Fruit fly (Drosophila melanogaster) whole organism, embryonic: Measurements from ENCODE around the gene CG17944.

Experiments used
- Abd-B ChIP-seq: fragments of 200-800 bp; sonication (Bioruptor generic); optimal IDR thresholded peaks from 2 replicates; lab custom pipeline; 2018; ENCODE audit warnings: missing biosample characterization, mild to moderate bottlenecking, missing genetic modification characterization, moderate library complexity
- Atf6 ChIP-seq: fragments of 200-800 bp; sonication (Bioruptor generic); IDR thresholded peaks from 2 replicates; pipeline ENCODE4 v1.3.6; 2022; ENCODE audit warnings: missing biosample characterization, missing genetic modification characterization
- B-H1 ChIP-seq: fragments of 200-800 bp; sonication (Bioruptor generic); IDR thresholded peaks from 3 replicates; pipeline ENCODE4 v1.3.6; 2022; ENCODE audit warnings: missing biosample characterization, missing genetic modification characterization
- B-H2 ChIP-seq: fragments of 200-800 bp; sonication (Bioruptor generic); optimal IDR thresholded peaks from 2 replicates; lab custom pipeline; 2018; ENCODE audit warnings: missing biosample characterization, mild to moderate bottlenecking, missing genetic modification characterization
- CG1024 ChIP-seq: fragments of 200-800 bp; sonication (Bioruptor generic); IDR thresholded peaks from 2 replicates; pipeline ENCODE4 v1.3.6; 2022; ENCODE audit warnings: missing biosample characterization, missing genetic modification characterization
- CG10366 ChIP-seq: fragments of 200-800 bp; sonication (Bioruptor generic); IDR thresholded peaks from 2 replicates; pipeline ENCODE4 v1.3.6; 2022; ENCODE audit warnings: missing biosample characterization, missing genetic modification characterization
- CG10654 ChIP-seq: fragments of 200-800 bp; sonication (Bioruptor generic); optimal IDR thresholded peaks from 2 replicates; lab custom pipeline; 2016; ENCODE audit warnings: missing biosample characterization, missing genetic modification characterization
- CG14441 ChIP-seq: fragments of 200-800 bp; sonication (Bioruptor generic); IDR thresholded peaks from 2 replicates; pipeline ENCODE4 v1.3.6; 2022; ENCODE audit warnings: missing biosample characterization, missing genetic modification characterization
- CG1602 ChIP-seq: fragments of 200-800 bp; sonication (Bioruptor generic); optimal IDR thresholded peaks from 3 replicates; lab custom pipeline; 2016; ENCODE audit warnings: missing biosample characterization, missing genetic modification characterization
- CG16779 ChIP-seq: fragments of 200-800 bp; sonication (Bioruptor generic); IDR thresholded peaks from 2 replicates; pipeline ENCODE4 v1.3.6; 2022; ENCODE audit warnings: missing biosample characterization, missing genetic modification characterization
- CG16863 ChIP-seq: fragments of 200-800 bp; sonication (Bioruptor generic); optimal IDR thresholded peaks from 3 replicates; lab custom pipeline; 2016; ENCODE audit warnings: missing biosample characterization, missing genetic modification characterization
- CG17359 ChIP-seq: fragments of 200-800 bp; sonication (Bioruptor generic); optimal IDR thresholded peaks from 3 replicates; lab custom pipeline; 2018; ENCODE audit warnings: missing biosample characterization, mild to moderate bottlenecking, missing genetic modification characterization, moderate library complexity
- CG31441 ChIP-seq: fragments of 200-800 bp; sonication (Bioruptor generic); IDR thresholded peaks from 2 replicates; pipeline ENCODE4 v1.3.6; 2022; ENCODE audit warnings: missing biosample characterization, missing genetic modification characterization
- CG33557 ChIP-seq: fragments of 200-800 bp; sonication (Bioruptor generic); optimal IDR thresholded peaks from 2 replicates; lab custom pipeline; 2019; ENCODE audit warnings: missing biosample characterization, mild to moderate bottlenecking, missing genetic modification characterization, moderate library complexity
- CG4282 ChIP-seq: fragments of 200-800 bp; sonication (Bioruptor generic); optimal IDR thresholded peaks from 2 replicates; lab custom pipeline; 2016; ENCODE audit warnings: missing biosample characterization, missing genetic modification characterization
- CG6689 ChIP-seq: fragments of 200-800 bp; sonication (Bioruptor generic); IDR thresholded peaks from 2 replicates; pipeline ENCODE4 v1.3.6; 2022; ENCODE audit warnings: missing biosample characterization, missing genetic modification characterization
- CG9876 ChIP-seq: fragments of 200-800 bp; sonication (Bioruptor generic); optimal IDR thresholded peaks from 2 replicates; lab custom pipeline; 2016; ENCODE audit warnings: missing biosample characterization, missing genetic modification characterization
- CoRest ChIP-seq: fragments of 200-800 bp; sonication (Bioruptor generic); optimal IDR thresholded peaks from 3 replicates; lab custom pipeline; 2018; ENCODE audit warnings: missing biosample characterization, mild to moderate bottlenecking, missing genetic modification characterization, moderate library complexity
- D ChIP-seq, 2 experiments: fragments of 200-800 bp in 1 of 2; fragments of >200 bp in 1 of 2; sonication (Bioruptor generic) in 1 of 2; optimal IDR thresholded peaks; 2 replicates in 1 of 2; 3 replicates in 1 of 2; lab custom pipeline; 2017; ENCODE audit warnings: mild to moderate bottlenecking in 1 of 2, missing biosample characterization in 1 of 2, missing genetic modification characterization in 1 of 2, missing genetic modification reagents in 1 of 2
- Doc2 ChIP-seq: fragments of 200-800 bp; sonication (Bioruptor generic); IDR thresholded peaks from 2 replicates; pipeline ENCODE4 v1.3.6; 2022; ENCODE audit warnings: missing biosample characterization, missing genetic modification characterization
- Elba2 ChIP-seq: fragments of 200-800 bp; sonication (Bioruptor generic); optimal IDR thresholded peaks from 3 replicates; lab custom pipeline; 2016; ENCODE audit warnings: missing biosample characterization, missing genetic modification characterization
- Hand ChIP-seq: fragments of 200-800 bp; sonication (Bioruptor generic); optimal IDR thresholded peaks from 2 replicates; lab custom pipeline; 2017; ENCODE audit warnings: mild to moderate bottlenecking, missing biosample characterization, missing genetic modification reagents, missing genetic modification characterization
- Hr3 ChIP-seq: fragments of 200-800 bp; sonication (Bioruptor generic); optimal IDR thresholded peaks from 3 replicates; lab custom pipeline; 2016; ENCODE audit warnings: missing biosample characterization, missing genetic modification characterization
- Myb ChIP-seq: fragments of 200-800 bp; sonication (Bioruptor generic); optimal IDR thresholded peaks from 2 replicates; lab custom pipeline; 2016; ENCODE audit warnings: missing biosample characterization, missing genetic modification characterization
- Oaz ChIP-seq: fragments of 200-800 bp; sonication (Bioruptor generic); IDR thresholded peaks from 2 replicates; pipeline ENCODE4 v1.3.6; 2022; ENCODE audit warnings: missing biosample characterization, missing genetic modification characterization
- Sry-δ ChIP-seq: fragments of 200-800 bp; sonication (Bioruptor generic); optimal IDR thresholded peaks from 2 replicates; lab custom pipeline; 2016; ENCODE audit warnings: missing biosample characterization, missing genetic modification characterization
- Vsx1 ChIP-seq: fragments of 200-800 bp; sonication (Bioruptor generic); optimal IDR thresholded peaks from 2 replicates; lab custom pipeline; 2017; ENCODE audit warnings: missing biosample characterization, mild to moderate bottlenecking, missing genetic modification characterization, missing genetic modification reagents
- Xrp1 ChIP-seq: fragments of 200-800 bp; sonication (Bioruptor generic); IDR thresholded peaks from 2 replicates; pipeline ENCODE4 v1.3.6; 2022; ENCODE audit warnings: missing biosample characterization, missing genetic modification characterization
- ap ChIP-seq: fragments of 200-800 bp; sonication (Bioruptor generic); IDR thresholded peaks from 2 replicates; pipeline ENCODE4 v1.3.6; 2022; ENCODE audit warnings: missing biosample characterization, missing genetic modification characterization
- bab2 ChIP-seq: fragments of 200-800 bp; sonication (Bioruptor generic); optimal IDR thresholded peaks from 2 replicates; lab custom pipeline; 2016; ENCODE audit warnings: missing biosample characterization, missing genetic modification characterization
- btn ChIP-seq: fragments of 200-800 bp; sonication (Bioruptor generic); optimal IDR thresholded peaks from 2 replicates; lab custom pipeline; 2016; ENCODE audit warnings: missing biosample characterization, missing genetic modification characterization
- cg ChIP-seq: fragments of 200-800 bp; sonication (Bioruptor generic); optimal IDR thresholded peaks from 3 replicates; lab custom pipeline; 2019; ENCODE audit warnings: missing biosample characterization, mild to moderate bottlenecking, missing genetic modification characterization, moderate library complexity
- chm ChIP-seq: fragments of 200-800 bp; sonication (Bioruptor generic); IDR thresholded peaks from 2 replicates; pipeline ENCODE4 v1.3.6; 2022; ENCODE audit warnings: missing biosample characterization, missing genetic modification characterization
- ci ChIP-seq: fragments of 200-800 bp; sonication (Bioruptor generic); IDR thresholded peaks from 3 replicates; pipeline ENCODE4 v1.3.6; 2022; ENCODE audit warnings: missing biosample characterization, missing genetic modification characterization
- dmrt99B ChIP-seq: fragments of 200-800 bp; sonication (Bioruptor generic); optimal IDR thresholded peaks from 2 replicates; lab custom pipeline; 2018; ENCODE audit warnings: missing biosample characterization, mild to moderate bottlenecking, missing genetic modification characterization, moderate library complexity
- dysf ChIP-seq: fragments of 200-800 bp; sonication (Bioruptor generic); IDR thresholded peaks from 3 replicates; pipeline ENCODE4 v1.3.6; 2022; ENCODE audit warnings: missing biosample characterization, missing genetic modification characterization
- en ChIP-seq: fragments of 200-800 bp; sonication (Bioruptor generic); optimal IDR thresholded peaks from 2 replicates; lab custom pipeline; 2016; ENCODE audit warnings: missing biosample characterization, missing genetic modification characterization
- fd3F ChIP-seq: fragments of 200-800 bp; sonication (Bioruptor generic); optimal IDR thresholded peaks from 2 replicates; lab custom pipeline; 2018; ENCODE audit warnings: missing biosample characterization, mild to moderate bottlenecking, missing genetic modification characterization, moderate library complexity
- jumu ChIP-seq: fragments of 200-800 bp; sonication (Bioruptor generic); optimal IDR thresholded peaks from 3 replicates; lab custom pipeline; 2016; ENCODE audit warnings: missing biosample characterization, missing genetic modification characterization
- ken ChIP-seq: fragments of 200-800 bp; sonication (Bioruptor generic); IDR thresholded peaks from 3 replicates; pipeline ENCODE4 v1.3.6; 2022; ENCODE audit warnings: missing biosample characterization, missing genetic modification characterization
- luna ChIP-seq: fragments of 200-800 bp; sonication (Bioruptor generic); optimal IDR thresholded peaks from 2 replicates; lab custom pipeline; 2016; ENCODE audit warnings: missing biosample characterization, missing genetic modification characterization
- maf-S ChIP-seq: fragments of 200-800 bp; sonication (Bioruptor generic); optimal IDR thresholded peaks from 2 replicates; lab custom pipeline; 2016; ENCODE audit warnings: missing biosample characterization, missing genetic modification characterization
- nau ChIP-seq: fragments of 200-800 bp; sonication (Bioruptor generic); optimal IDR thresholded peaks from 3 replicates; lab custom pipeline; 2017; ENCODE audit warnings: missing biosample characterization, mild to moderate bottlenecking, missing genetic modification characterization, missing genetic modification reagents
- pb ChIP-seq: fragments of 200-800 bp; sonication (Bioruptor generic); optimal IDR thresholded peaks from 3 replicates; lab custom pipeline; 2016; ENCODE audit warnings: missing biosample characterization, missing genetic modification characterization
- pnt ChIP-seq: fragments of 200-800 bp; sonication (Bioruptor generic); optimal IDR thresholded peaks from 3 replicates; lab custom pipeline; 2016; ENCODE audit warnings: missing biosample characterization, missing genetic modification characterization
- pros ChIP-seq: fragments of 200-800 bp; sonication (Bioruptor generic); optimal IDR thresholded peaks from 3 replicates; lab custom pipeline; 2019; ENCODE audit warnings: missing biosample characterization, mild to moderate bottlenecking, missing genetic modification characterization, moderate library complexity
- pum ChIP-seq: fragments of 200-800 bp; sonication (Bioruptor generic); optimal IDR thresholded peaks from 2 replicates; lab custom pipeline; 2016; ENCODE audit warnings: missing biosample characterization, missing genetic modification characterization
- tin ChIP-seq: fragments of 200-800 bp; sonication (Bioruptor generic); optimal IDR thresholded peaks from 3 replicates; lab custom pipeline; 2016; ENCODE audit warnings: missing biosample characterization, missing genetic modification characterization
- tio ChIP-seq: fragments of 200-800 bp; sonication (Bioruptor generic); optimal IDR thresholded peaks from 2 replicates; lab custom pipeline; 2017; ENCODE audit warnings: missing biosample characterization, missing genetic modification characterization, inconsistent platforms
- unc-4 ChIP-seq: fragments of 200-800 bp; sonication (Bioruptor generic); IDR thresholded peaks from 2 replicates; pipeline ENCODE4 v1.3.6; 2022; ENCODE audit warnings: missing biosample characterization, missing genetic modification characterization; ENCODE audit not compliant: partially characterized antibody
- vnd ChIP-seq: fragments of 200-800 bp; sonication (Bioruptor generic); IDR thresholded peaks from 3 replicates; pipeline ENCODE4 v1.3.6; 2022; ENCODE audit warnings: missing biosample characterization, missing genetic modification characterization; ENCODE audit not compliant: partially characterized antibody

Gene CG17944

DNA sequence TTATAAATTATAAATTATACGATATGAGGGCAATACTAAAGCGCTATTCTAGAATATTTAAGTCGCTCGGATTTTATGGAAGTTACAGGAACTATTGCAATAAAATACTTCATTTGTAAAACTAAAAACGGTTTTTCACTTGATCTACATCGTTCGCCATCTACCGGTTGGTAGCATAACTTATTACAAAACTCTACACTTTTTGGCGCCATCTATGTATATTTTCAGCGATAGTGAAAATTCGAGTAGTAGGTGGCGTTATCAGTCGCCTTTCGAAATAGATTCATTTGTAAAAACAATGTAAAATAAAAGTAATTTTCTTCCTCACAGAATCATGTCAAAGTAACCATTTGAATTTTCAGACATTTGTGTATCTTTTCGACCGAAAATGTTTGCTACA, 15.5 kb downstream of the CG17944 start, which contains the start of gene nxf4 (continued):
- TF ChIP-seq CG33557 (GFP tag; lab: Kevin White, UChicago) (peak; percentile 43), Myb (peak; percentile 78), Elba2 (GFP tag; lab: Kevin White, UChicago) (peak; percentile 42), chm (no peak), luna (GFP tag; lab: Kevin White, UChicago) (peak; percentile 77), dysf (GFP tag; lab: Robert Waterston, UW) (peak; percentile 76; the same call in 2 of the 3 replicates), CG6689 (peak; percentile 66; the same call in 1 of the 2 replicates), Xrp1 (GFP tag; lab: Robert Waterston, UW) (peak; percentile 70), Atf6 (GFP tag; lab: Robert Waterston, UW) (0 out of 2 replicates have a peak, but pooled peaks have one; percentile 17), pnt (GFP tag; lab: Kevin White, UChicago) (peak; percentile 76), bab2 (GFP tag; lab: Kevin White, UChicago) (peak; percentile 81), CG10366 (GFP tag; lab: Robert Waterston, UW) (peak; percentile 64), ci (GFP tag; lab: Robert Waterston, UW) (peak; percentile 76), Sry-δ (GFP tag; lab: Kevin White, UChicago) (peak; percentile 30), CG31441 (GFP tag; lab: Robert Waterston, UW) (peak; percentile 47; the same call in 1 of the 2 replicates), vnd (no peak), ken (peak; percentile 84), pb (peak; percentile 60), ap (GFP tag; lab: Robert Waterston, UW) (no peak), CG10654 (peak; percentile 75), pum (GFP tag; lab: Kevin White, UChicago) (peak; percentile 84), Hand (no peak), en (peak; percentile 74), Oaz (peak; percentile 35; the same call in 1 of the 2 replicates), unc-4 (GFP tag; lab: Robert Waterston, UW) (no peak), btn (peak; percentile 59), CG1024 (GFP tag; lab: Robert Waterston, UW) (no peak), CG9876 (GFP tag; lab: Kevin White, UChicago) (peak; percentile 88), tin (GFP tag; lab: Kevin White, UChicago) (peak; percentile 76), B-H2 (GFP tag; lab: Kevin White, UChicago) (peak; percentile 45), dmrt99B (peak; percentile 32), cg (no peak), Vsx1 (GFP tag; lab: Kevin White, UChicago) (peak; percentile 36), CG1602 (peak; percentile 81), B-H1 (peak; percentile 43; the same call in 1 of the 3 replicates), nau (GFP tag; lab: Kevin White, UChicago) (peak; percentile 23), Abd-B (GFP tag; lab: Kevin White, UChicago) (peak; percentile 70), D (optimal IDR thresholded peaks at IDR 0.05; lab: Kevin White, UChicago) (no peak), D (GFP tag; optimal IDR thresholded peaks at IDR 0.05; lab: Kevin White, UChicago) (peak; percentile 55), Doc2 (GFP tag; lab: Robert Waterston, UW) (no peak; the same call in 1 of the 2 replicates), CG14441 (peak; percentile 65), CG17359 (tag; lab: Kevin White, UChicago) (peak; percentile 60), tio (peak; percentile 54), jumu (GFP tag; lab: Kevin White, UChicago) (peak; percentile 64), Hr3 (peak; percentile 81), CoRest (tag; lab: Kevin White, UChicago) (peak; percentile 75), pros (no peak), CG4282 (GFP tag; lab: Kevin White, UChicago) (peak; percentile 32), fd3F (GFP tag; lab: Kevin White, UChicago) (peak; percentile 44), CG16863 (GFP tag; lab: Kevin White, UChicago) (peak; percentile 61), CG16779 (GFP tag; lab: Robert Waterston, UW) (no peak), maf-S (peak; percentile 78)
